Worm (Caenorhabditis elegans) whole organism, young adult: ENCODE results near the gene Y45G5AL.1.

Experiments used
- D2030.7 ChIP-seq: fragments of 200-800 bp; sonication (Bioruptor generic); IDR thresholded peaks from 2 replicates; pipeline ENCODE4 v1.3.6; 2022; ENCODE audit warnings: missing genetic modification reagents, missing genetic modification characterization, missing compliant biosample characterization
- ceh-27 ChIP-seq: fragments of 200-800 bp; sonication (Bioruptor generic); optimal IDR thresholded peaks from 2 replicates; lab custom pipeline; 2018; ENCODE audit warnings: mild to moderate bottlenecking, missing genetic modification characterization, moderate library complexity, missing compliant biosample characterization
- hmg-1.2 ChIP-seq: fragments of 200-800 bp; sonication (Bioruptor generic); IDR thresholded peaks from 2 replicates; pipeline ENCODE4 v1.3.6; 2022; ENCODE audit warnings: missing genetic modification reagents, missing genetic modification characterization, missing compliant biosample characterization
- mxl-1 ChIP-seq: sonication (generic microtip); optimal IDR thresholded peaks from 2 replicates; lab custom pipeline; 2016; ENCODE audit warnings: missing genetic modification characterization, missing compliant biosample characterization
- pbrm-1 ChIP-seq: fragments of 200-800 bp; sonication (Bioruptor generic); IDR thresholded peaks from 2 replicates; pipeline ENCODE4 v1.3.6; 2022; ENCODE audit warnings: missing genetic modification reagents, missing genetic modification characterization, missing compliant biosample characterization
- pha-4 ChIP-seq: fragments of 150-350 bp; sonication (generic microtip); optimal IDR thresholded peaks from 2 replicates; lab custom pipeline; 2014; ENCODE audit warnings: missing biosample characterization, missing genetic modification reagents, missing genetic modification characterization
- snpc-4 ChIP-seq, 5 experiments: fragments of 150-350 bp in 1 of 5; sonication (generic microtip) in 4 of 5; optimal IDR thresholded peaks; 2 replicates each; lab custom pipeline; 2014 to 2018; ENCODE audit warnings: missing genetic modification characterization in 5 of 5, missing biosample characterization in 3 of 5, antibody characterized with exemption in 2 of 5, mild to moderate bottlenecking in 2 of 5, missing compliant biosample characterization in 2 of 5, missing genotype in 2 of 5, moderate library complexity in 2 of 5, missing genetic modification reagents in 1 of 5
- sptf-2 ChIP-seq: fragments of 200-800 bp; sonication (Bioruptor generic); optimal IDR thresholded peaks from 2 replicates; lab custom pipeline; 2018; ENCODE audit warnings: mild to moderate bottlenecking, missing genetic modification characterization, missing compliant biosample characterization
- ztf-26 ChIP-seq: sonication (generic microtip); optimal IDR thresholded peaks from 2 replicates; lab custom pipeline; 2017; ENCODE audit warnings: missing genetic modification characterization, missing compliant biosample characterization

ce11 chrV:4185885-4186284 lies 41.6 kb downstream of the Y45G5AL.1 start:
- TF ChIP-seq snpc-4 (GFP tag; optimal IDR thresholded peaks at IDR 0.05; lab: Kevin White, UChicago) (no peak), snpc-4 (tag; optimal IDR thresholded peaks at IDR 0.05; lab: Kevin White, UChicago) (no peak), pbrm-1 (no peak), mxl-1 (no peak), hmg-1.2 (GFP tag; lab: Robert Waterston, UW) (no peak), ceh-27 (GFP tag; lab: Kevin White, UChicago) (no peak), ztf-26 (tag; lab: Kevin White, UChicago) (no peak), pha-4 (tag; lab: Kevin White, UChicago) (no peak), D2030.7 (no peak), sptf-2 (GFP tag; lab: Kevin White, UChicago) (no peak)
